Worm (Caenorhabditis elegans) whole organism, mixed stage, embryonic: ENCODE measurements around the gene parp-2.

Experiments
- M03D4.4 ChIP-seq: sonication (generic microtip); optimal IDR thresholded peaks from 2 replicates; lab custom pipeline; 2017; ENCODE audit warnings: mild to moderate bottlenecking, missing genetic modification characterization, missing compliant biosample characterization
- bed-3 ChIP-seq: fragments of 200-800 bp; sonication (Bioruptor generic); optimal IDR thresholded peaks from 3 replicates; lab custom pipeline; 2018; ENCODE audit warnings: mild to moderate bottlenecking, missing genetic modification characterization, moderate library complexity, missing compliant biosample characterization
- blmp-1 ChIP-seq: fragments of 150-350 bp; optimal IDR thresholded peaks from 2 replicates; lab custom pipeline; 2014; ENCODE audit warnings: missing biosample characterization, missing genetic modification characterization
- ceh-39 ChIP-seq: fragments of 150-350 bp; optimal IDR thresholded peaks from 2 replicates; lab custom pipeline; 2014; ENCODE audit warnings: missing biosample characterization, missing genetic modification characterization
- ceh-43 ChIP-seq: fragments of 200-800 bp; sonication (Bioruptor generic); optimal IDR thresholded peaks from 2 replicates; lab custom pipeline; 2018; ENCODE audit warnings: mild to moderate bottlenecking, missing genetic modification characterization, moderate library complexity, missing compliant biosample characterization
- ceh-83 ChIP-seq: fragments of 200-800 bp; sonication (Bioruptor generic); optimal IDR thresholded peaks from 2 replicates; lab custom pipeline; 2018; ENCODE audit warnings: mild to moderate bottlenecking, missing genetic modification characterization, missing compliant biosample characterization
- ces-1 ChIP-seq: fragments of 150-350 bp; optimal IDR thresholded peaks from 2 replicates; lab custom pipeline; 2014; ENCODE audit warnings: missing biosample characterization, missing genetic modification reagents, missing genetic modification characterization
- cnd-1 ChIP-seq: fragments of 200-800 bp; sonication (Bioruptor generic); optimal IDR thresholded peaks from 2 replicates; lab custom pipeline; 2018; ENCODE audit warnings: mild to moderate bottlenecking, missing genetic modification characterization, missing compliant biosample characterization
- drap-1 ChIP-seq: fragments of 200-800 bp; sonication (Bioruptor generic); optimal IDR thresholded peaks from 3 replicates; lab custom pipeline; 2018; ENCODE audit warnings: mild to moderate bottlenecking, missing genetic modification characterization, missing compliant biosample characterization
- elt-1 ChIP-seq: sonication (generic microtip); optimal IDR thresholded peaks from 2 replicates; lab custom pipeline; 2017; ENCODE audit warnings: missing genetic modification characterization, mild to moderate bottlenecking, missing compliant biosample characterization, antibody characterized with exemption, moderate library complexity, borderline replicate concordance; ENCODE audit not compliant: insufficient read depth
- elt-3 ChIP-seq: fragments of 150-350 bp; optimal IDR thresholded peaks from 2 replicates; lab custom pipeline; 2014; ENCODE audit warnings: missing biosample characterization, missing genetic modification characterization
- flh-1 ChIP-seq: fragments of 200-800 bp; sonication (Bioruptor generic); optimal IDR thresholded peaks from 2 replicates; lab custom pipeline; 2018; ENCODE audit warnings: mild to moderate bottlenecking, missing genetic modification characterization, moderate library complexity, missing compliant biosample characterization
- ham-2 ChIP-seq: fragments of 200-800 bp; sonication (Bioruptor generic); optimal IDR thresholded peaks from 2 replicates; lab custom pipeline; 2018; ENCODE audit warnings: mild to moderate bottlenecking, missing genetic modification characterization, missing compliant biosample characterization
- hlh-1 ChIP-seq: fragments of 150-350 bp; optimal IDR thresholded peaks from 2 replicates; lab custom pipeline; 2014; ENCODE audit warnings: missing biosample characterization, missing genetic modification reagents, missing genetic modification characterization
- lin-13 ChIP-seq: fragments of 150-350 bp; optimal IDR thresholded peaks from 2 replicates; lab custom pipeline; 2014; ENCODE audit warnings: missing biosample characterization, missing genetic modification characterization
- lsy-2 ChIP-seq: fragments of 150-350 bp; optimal IDR thresholded peaks from 2 replicates; lab custom pipeline; 2014; ENCODE audit warnings: missing biosample characterization, missing genetic modification characterization
- mab-5 ChIP-seq: fragments of 150-350 bp; optimal IDR thresholded peaks from 2 replicates; lab custom pipeline; 2014; ENCODE audit warnings: missing biosample characterization, missing genetic modification characterization
- mep-1 ChIP-seq: fragments of 150-350 bp; optimal IDR thresholded peaks from 2 replicates; lab custom pipeline; 2017; ENCODE audit warnings: missing biosample characterization, missing genetic modification reagents, missing genetic modification characterization, inconsistent platforms
- mls-2 ChIP-seq: sonication (generic microtip); optimal IDR thresholded peaks from 2 replicates; lab custom pipeline; 2016; ENCODE audit warnings: mild to moderate bottlenecking, missing genetic modification characterization, moderate library complexity, missing compliant biosample characterization
- nhr-12 ChIP-seq: fragments of 150-350 bp; optimal IDR thresholded peaks from 2 replicates; lab custom pipeline; 2014; ENCODE audit warnings: missing biosample characterization, missing genetic modification characterization
- nhr-2 ChIP-seq: fragments of 150-350 bp; optimal IDR thresholded peaks from 2 replicates; lab custom pipeline; 2014; ENCODE audit warnings: missing biosample characterization, missing genetic modification characterization
- nhr-237 ChIP-seq: fragments of 150-350 bp; optimal IDR thresholded peaks from 2 replicates; lab custom pipeline; 2014; ENCODE audit warnings: missing biosample characterization, missing genetic modification characterization
- nhr-28 ChIP-seq: fragments of 150-350 bp; optimal IDR thresholded peaks from 2 replicates; lab custom pipeline; 2014; ENCODE audit warnings: missing biosample characterization, missing genetic modification characterization
- nhr-76 ChIP-seq: sonication (generic microtip); optimal IDR thresholded peaks from 2 replicates; lab custom pipeline; 2017; ENCODE audit warnings: missing biosample characterization, missing genetic modification characterization
- pha-4 ChIP-seq: fragments of 150-350 bp; optimal IDR thresholded peaks from 2 replicates; lab custom pipeline; 2018; ENCODE audit warnings: missing biosample characterization, missing genetic modification reagents, missing genetic modification characterization
- sem-2 ChIP-seq: fragments of 200-800 bp; sonication (Bioruptor generic); optimal IDR thresholded peaks from 2 replicates; lab custom pipeline; 2018; ENCODE audit warnings: mild to moderate bottlenecking, missing genetic modification characterization, missing compliant biosample characterization
- snpc-4 ChIP-seq: fragments of 150-350 bp; optimal IDR thresholded peaks from 2 replicates; lab custom pipeline; 2014; ENCODE audit warnings: missing biosample characterization, missing genetic modification characterization
- sptf-1 ChIP-seq: sonication (generic microtip); optimal IDR thresholded peaks from 2 replicates; lab custom pipeline; 2017; ENCODE audit warnings: mild to moderate bottlenecking, missing genetic modification characterization, moderate library complexity, missing compliant biosample characterization
- tbx-8 ChIP-seq: fragments of 200-800 bp; sonication (Bioruptor generic); optimal IDR thresholded peaks from 2 replicates; lab custom pipeline; 2018; ENCODE audit warnings: mild to moderate bottlenecking, missing genetic modification characterization, moderate library complexity, missing compliant biosample characterization
- unc-120 ChIP-seq: sonication (generic microtip); optimal IDR thresholded peaks from 2 replicates; lab custom pipeline; 2017; ENCODE audit warnings: missing genetic modification characterization, missing compliant biosample characterization; ENCODE audit not compliant: poor library complexity, severe bottlenecking
- unc-39 ChIP-seq: fragments of 150-350 bp; optimal IDR thresholded peaks from 2 replicates; lab custom pipeline; 2014; ENCODE audit warnings: missing biosample characterization, missing genetic modification characterization
- unc-62 ChIP-seq: fragments of 150-350 bp; optimal IDR thresholded peaks from 2 replicates; lab custom pipeline; 2014; ENCODE audit warnings: missing biosample characterization, missing genetic modification reagents, missing genetic modification characterization
- zip-8 ChIP-seq: fragments of 150-350 bp; optimal IDR thresholded peaks from 2 replicates; lab custom pipeline; 2014; ENCODE audit warnings: missing biosample characterization, missing genetic modification characterization
- ztf-11 ChIP-seq: fragments of 150-350 bp; optimal IDR thresholded peaks from 2 replicates; lab custom pipeline; 2014; ENCODE audit warnings: missing biosample characterization, missing genetic modification characterization

Gene parp-2

DNA sequence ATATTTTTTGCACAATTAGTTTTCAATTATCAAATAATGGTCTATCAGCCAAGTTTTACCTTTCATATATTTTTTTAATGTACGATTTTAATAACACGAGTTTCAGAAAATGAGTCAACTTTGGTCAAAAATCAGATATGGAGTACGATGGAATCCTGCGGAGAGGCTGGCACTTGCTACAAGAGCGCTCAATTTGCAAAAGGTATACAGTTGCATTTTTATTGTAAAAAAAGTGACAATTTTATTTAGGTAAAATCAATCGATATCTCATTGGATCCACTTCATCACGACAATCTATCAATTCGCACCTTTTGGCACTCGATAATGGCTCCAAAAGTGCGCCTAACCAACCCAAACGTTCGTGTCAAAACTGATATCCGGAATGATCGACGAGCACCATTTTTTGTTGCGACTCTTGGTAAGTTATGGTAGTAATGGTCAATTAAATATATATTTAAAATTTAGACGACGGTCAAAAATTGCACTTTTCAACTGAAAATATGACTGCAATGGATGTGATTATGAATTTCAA lies 4.7 kb downstream of the parp-2 start, which contains the start of gene mrpl-53:
TSS of gene mrpl-53 (plus strand) at position 107 of the 532 bp plus-strand sequence.
- no peak for TF ChIP-seq ham-2 (GFP tag; lab: Kevin White, UChicago)

DNA sequence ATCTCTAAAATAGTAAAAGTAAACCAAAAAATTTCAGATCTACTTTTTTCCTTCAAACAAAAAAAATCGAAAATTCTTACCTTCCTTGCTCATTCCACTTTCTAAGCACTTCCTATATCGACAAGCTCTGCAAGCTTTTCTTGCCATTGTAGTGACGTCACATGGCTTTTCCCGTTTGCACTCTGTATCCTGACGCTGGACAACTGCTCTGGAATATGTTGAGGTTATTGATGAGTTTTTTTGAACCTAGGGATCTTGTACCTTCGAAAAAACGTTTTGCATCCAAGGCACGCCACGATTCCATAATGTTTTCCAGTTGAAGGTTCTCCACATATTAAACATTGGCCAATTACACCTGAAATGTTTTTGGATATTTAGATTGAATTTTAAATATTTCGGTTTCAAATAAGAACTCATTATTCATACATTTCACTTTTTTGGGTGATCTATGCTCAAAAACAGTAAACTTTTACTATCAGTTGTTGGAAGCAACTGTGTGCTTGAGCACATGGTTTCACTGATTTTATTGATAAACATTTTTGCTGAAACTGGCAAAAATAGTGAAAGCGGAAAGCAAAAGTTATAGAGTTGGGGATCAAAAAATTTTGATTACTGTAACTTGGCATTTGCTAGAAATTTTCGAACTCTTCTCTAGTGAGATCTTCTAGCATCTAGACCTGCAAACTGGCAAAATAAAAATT lies 7.3 kb downstream of the parp-2 start:
- TF ChIP-seq lsy-2 (no peak), tbx-8 (no peak), unc-120 (no peak), elt-1 (tag; lab: Kevin White, UChicago) (no peak), bed-3 (no peak), sptf-1 (tag; lab: Kevin White, UChicago) (no peak), ceh-39 (tag; lab: Kevin White, UChicago) (no peak), ztf-11 (tag; lab: Kevin White, UChicago) (no peak), blmp-1 (tag; lab: Kevin White, UChicago) (no peak)

DNA sequence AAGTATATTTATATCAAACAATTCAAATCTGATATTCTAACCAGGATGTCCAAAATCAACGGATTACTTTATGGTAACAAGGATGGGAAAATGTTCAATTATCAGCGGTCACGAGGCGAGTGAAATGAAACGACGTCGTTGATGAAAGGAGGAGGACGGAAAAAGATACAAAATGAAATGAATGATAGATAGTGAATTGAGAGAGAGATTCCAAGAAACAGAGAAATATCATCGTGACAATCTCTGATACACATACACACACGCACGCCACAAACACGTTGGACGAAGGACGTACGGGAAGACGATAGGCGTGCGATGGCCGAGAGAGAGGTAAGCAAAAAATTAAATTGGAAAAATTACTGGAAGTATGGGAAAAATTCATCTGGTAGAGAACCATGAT lies 8.2 kb downstream of the parp-2 start:
- TF ChIP-seq mep-1 (tag; lab: Kevin White, UChicago) (no peak), ces-1 (no peak), tbx-8 (no peak), flh-1 (GFP tag; lab: Kevin White, UChicago) (no peak), unc-120 (peak; percentile 5), nhr-12 (tag; lab: Kevin White, UChicago) (no peak), ham-2 (GFP tag; lab: Kevin White, UChicago) (no peak)
- TF ChIP-seq, all 35 proteins: peak for 1

- TF ChIP-seq mab-5 (tag; lab: Kevin White, UChicago) (no peak), nhr-76 (tag; lab: Kevin White, UChicago) (no peak), flh-1 (GFP tag; lab: Kevin White, UChicago) (no peak), nhr-12 (tag; lab: Kevin White, UChicago) (no peak), lsy-2 (no peak), zip-8 (tag; lab: Kevin White, UChicago) (no peak), elt-3 (tag; lab: Kevin White, UChicago) (no peak), nhr-2 (tag; lab: Kevin White, UChicago) (no peak), hlh-1 (tag; lab: Kevin White, UChicago) (no peak), pha-4 (tag; lab: Kevin White, UChicago) (no peak), sem-2 (GFP tag; lab: Kevin White, UChicago) (no peak), ceh-39 (tag; lab: Kevin White, UChicago) (no peak), nhr-28 (tag; lab: Kevin White, UChicago) (no peak), mep-1 (tag; lab: Kevin White, UChicago) (no peak)
These were observed 8.8 kb downstream of the parp-2 start for ce11 chrII:9601679-9602078.

- TF ChIP-seq unc-39 (no peak), ceh-83 (GFP tag; lab: Kevin White, UChicago) (no peak), nhr-12 (tag; lab: Kevin White, UChicago) (no peak), sptf-1 (tag; lab: Kevin White, UChicago) (no peak), ztf-11 (tag; lab: Kevin White, UChicago) (no peak), mab-5 (tag; lab: Kevin White, UChicago) (no peak), sem-2 (GFP tag; lab: Kevin White, UChicago) (no peak), nhr-237 (tag; lab: Kevin White, UChicago) (no peak), ceh-43 (GFP tag; lab: Kevin White, UChicago) (no peak), unc-62 (GFP tag; lab: Kevin White, UChicago) (no peak), elt-3 (tag; lab: Kevin White, UChicago) (no peak)
These were observed 9.7 kb downstream of the parp-2 start for ce11 chrII:9602566-9602965.

- no peak for TF ChIP-seq lin-13
- no peak for TF ChIP-seq bed-3
- peak; percentile 80 for TF ChIP-seq nhr-237 (tag; lab: Kevin White, UChicago)
- no peak for TF ChIP-seq zip-8 (tag; lab: Kevin White, UChicago)
- peak; percentile 3 for TF ChIP-seq mab-5 (tag; lab: Kevin White, UChicago)
- TF ChIP-seq ztf-11 (tag; lab: Kevin White, UChicago): no peak
- peak; percentile 68 for TF ChIP-seq pha-4 (tag; lab: Kevin White, UChicago)
- no peak for TF ChIP-seq tbx-8
- TF ChIP-seq mep-1 (tag; lab: Kevin White, UChicago): peak; percentile 32
- no peak for TF ChIP-seq nhr-76 (tag; lab: Kevin White, UChicago)
- no peak for TF ChIP-seq mls-2 (tag; lab: Kevin White, UChicago)
- TF ChIP-seq unc-120: peak; percentile 75
- no peak for TF ChIP-seq unc-39
- TF ChIP-seq elt-1 (tag; lab: Kevin White, UChicago): no peak
- no peak for TF ChIP-seq snpc-4 (tag; lab: Kevin White, UChicago)
- TF ChIP-seq ceh-43 (GFP tag; lab: Kevin White, UChicago): no peak
- TF ChIP-seq nhr-2 (tag; lab: Kevin White, UChicago): no peak
- no peak for TF ChIP-seq sem-2 (GFP tag; lab: Kevin White, UChicago)
- TF ChIP-seq drap-1: no peak
- peak; percentile 80 for TF ChIP-seq unc-62 (GFP tag; lab: Kevin White, UChicago)
- no peak for TF ChIP-seq M03D4.4 (tag; lab: Kevin White, UChicago)
- no peak for TF ChIP-seq ham-2 (GFP tag; lab: Kevin White, UChicago)
- TF ChIP-seq lsy-2: peak; percentile 34
- no peak for TF ChIP-seq sptf-1 (tag; lab: Kevin White, UChicago)
- TF ChIP-seq hlh-1 (tag; lab: Kevin White, UChicago): peak; percentile 65
- no peak for TF ChIP-seq cnd-1 (tag; lab: Kevin White, UChicago)
- TF ChIP-seq nhr-12 (tag; lab: Kevin White, UChicago): no peak
- TF ChIP-seq ceh-39 (tag; lab: Kevin White, UChicago): no peak
These were observed 10.6 kb downstream of the parp-2 start for ce11 chrII:9603419-9603818.
